Fruit fly (Drosophila melanogaster) whole organism, embryonic: ENCODE results near the gene CG10730.

ENCODE experiments used
- Atf-2 ChIP-seq: fragments of 200-800 bp; sonication (Bioruptor generic); optimal IDR thresholded peaks from 2 replicates; lab custom pipeline; 2016; ENCODE audit warnings: missing biosample characterization, missing genetic modification characterization
- CG11723 ChIP-seq: fragments of 200-800 bp; sonication (Bioruptor generic); optimal IDR thresholded peaks from 2 replicates; lab custom pipeline; 2017; ENCODE audit warnings: missing biosample characterization, mild to moderate bottlenecking, missing genetic modification characterization
- CG12942 ChIP-seq: fragments of 200-800 bp; sonication (Bioruptor generic); optimal IDR thresholded peaks from 3 replicates; lab custom pipeline; 2016; ENCODE audit warnings: missing biosample characterization, missing genetic modification characterization
- CG16779 ChIP-seq: fragments of 200-800 bp; sonication (Bioruptor generic); IDR thresholded peaks from 2 replicates; pipeline ENCODE4 v1.3.6; 2022; ENCODE audit warnings: missing biosample characterization, missing genetic modification characterization
- CG16863 ChIP-seq: fragments of 200-800 bp; sonication (Bioruptor generic); optimal IDR thresholded peaks from 3 replicates; lab custom pipeline; 2016; ENCODE audit warnings: missing biosample characterization, missing genetic modification characterization
- CG17328 ChIP-seq: fragments of 200-800 bp; sonication (Bioruptor generic); IDR thresholded peaks from 2 replicates; pipeline ENCODE4 v1.3.6; 2022; ENCODE audit warnings: missing biosample characterization, missing genetic modification characterization
- CG17912 ChIP-seq: fragments of 200-800 bp; sonication (Bioruptor generic); optimal IDR thresholded peaks from 2 replicates; lab custom pipeline; 2018; ENCODE audit warnings: missing biosample characterization, mild to moderate bottlenecking, missing genetic modification characterization
- CG2199 ChIP-seq: fragments of 200-800 bp; sonication (Bioruptor generic); IDR thresholded peaks from 3 replicates; pipeline ENCODE4 v1.3.6; 2022; ENCODE audit warnings: missing biosample characterization, missing genetic modification characterization
- CG30403 ChIP-seq: fragments of 200-800 bp; sonication (Bioruptor generic); optimal IDR thresholded peaks from 3 replicates; lab custom pipeline; 2016; ENCODE audit warnings: missing biosample characterization, missing genetic modification characterization
- CG32767 ChIP-seq: fragments of 200-800 bp; sonication (Bioruptor generic); IDR thresholded peaks from 2 replicates; pipeline ENCODE4 v1.3.6; 2022; ENCODE audit warnings: missing biosample characterization, missing genetic modification characterization
- CG34224 ChIP-seq: fragments of 200-800 bp; sonication (Bioruptor generic); IDR thresholded peaks from 3 replicates; pipeline ENCODE4 v1.3.6; 2022; ENCODE audit warnings: missing biosample characterization, missing genetic modification characterization; ENCODE audit not compliant: partially characterized antibody
- CG43689 ChIP-seq: fragments of 200-800 bp; sonication (Bioruptor generic); IDR thresholded peaks from 2 replicates; pipeline ENCODE4 v1.3.6; 2022; ENCODE audit warnings: missing biosample characterization, missing genetic modification characterization
- CG4854 ChIP-seq: fragments of 200-800 bp; sonication (Bioruptor generic); optimal IDR thresholded peaks from 2 replicates; lab custom pipeline; 2016; ENCODE audit warnings: missing biosample characterization, missing genetic modification characterization, inconsistent platforms
- CG5953 ChIP-seq: fragments of 200-800 bp; sonication (Bioruptor generic); IDR thresholded peaks from 2 replicates; pipeline ENCODE4 v1.3.6; 2022; ENCODE audit warnings: missing biosample characterization, missing genetic modification characterization
- CG6683 ChIP-seq: fragments of 200-800 bp; sonication (Bioruptor generic); optimal IDR thresholded peaks from 2 replicates; lab custom pipeline; 2017; ENCODE audit warnings: missing biosample characterization, mild to moderate bottlenecking, missing genetic modification characterization, missing genetic modification reagents
- CG8089 ChIP-seq: fragments of 200-800 bp; sonication (Bioruptor generic); optimal IDR thresholded peaks from 3 replicates; lab custom pipeline; 2016; ENCODE audit warnings: missing biosample characterization, missing genetic modification characterization
- CG9215 ChIP-seq: fragments of 200-800 bp; sonication (Bioruptor generic); IDR thresholded peaks from 2 replicates; pipeline ENCODE4 v1.3.6; 2022; ENCODE audit warnings: missing biosample characterization, missing genetic modification characterization
- CG9876 ChIP-seq: fragments of 200-800 bp; sonication (Bioruptor generic); optimal IDR thresholded peaks from 2 replicates; lab custom pipeline; 2016; ENCODE audit warnings: missing biosample characterization, missing genetic modification characterization
- CHES-1-like ChIP-seq: fragments of 200-800 bp; sonication (Bioruptor generic); optimal IDR thresholded peaks from 2 replicates; lab custom pipeline; 2016; ENCODE audit warnings: missing biosample characterization, missing genetic modification characterization
- Med ChIP-seq: fragments of 200-800 bp; sonication (Bioruptor generic); peaks from one replicate; lab custom pipeline; 2016; ENCODE audit warnings: missing biosample characterization, missing genetic modification characterization, mild to moderate bottlenecking, inconsistent platforms, moderate library complexity
- Mes4 ChIP-seq: fragments of 200-800 bp; sonication (Bioruptor generic); optimal IDR thresholded peaks from 2 replicates; lab custom pipeline; 2016; ENCODE audit warnings: missing biosample characterization, missing genetic modification characterization
- NFAT ChIP-seq: fragments of 200-800 bp; sonication (Bioruptor generic); IDR thresholded peaks from 2 replicates; pipeline ENCODE4 v1.3.6; 2022; ENCODE audit warnings: missing biosample characterization, missing genetic modification characterization
- Neu2 ChIP-seq: fragments of 200-800 bp; sonication (Bioruptor generic); optimal IDR thresholded peaks from 3 replicates; lab custom pipeline; 2016; ENCODE audit warnings: missing biosample characterization, missing genetic modification characterization, borderline replicate concordance
- Nf-YB ChIP-seq: fragments of 200-800 bp; sonication (Bioruptor generic); optimal IDR thresholded peaks from 3 replicates; lab custom pipeline; 2019; ENCODE audit warnings: missing biosample characterization, mild to moderate bottlenecking, missing genetic modification characterization, moderate library complexity
- Opbp ChIP-seq: fragments of 200-800 bp; sonication (Bioruptor generic); IDR thresholded peaks from 3 replicates; pipeline ENCODE4 v1.3.6; 2022; ENCODE audit warnings: missing biosample characterization, missing genetic modification characterization; ENCODE audit not compliant: partially characterized antibody
- Rfx ChIP-seq: fragments of 200-800 bp; sonication (Bioruptor generic); IDR thresholded peaks from 2 replicates; pipeline ENCODE4 v1.3.6; 2022; ENCODE audit warnings: missing biosample characterization, missing genetic modification characterization
- Six4 ChIP-seq: fragments of 200-800 bp; sonication (Bioruptor generic); optimal IDR thresholded peaks from 2 replicates; lab custom pipeline; 2016; ENCODE audit warnings: missing biosample characterization, missing genetic modification characterization
- Sox100B ChIP-seq: fragments of 200-800 bp; sonication (Bioruptor generic); optimal IDR thresholded peaks from 3 replicates; lab custom pipeline; 2018; ENCODE audit warnings: missing biosample characterization, mild to moderate bottlenecking, missing genetic modification characterization
- aop ChIP-seq: fragments of 200-800 bp; sonication (Bioruptor generic); IDR thresholded peaks from 2 replicates; pipeline ENCODE4 v1.3.6; 2022; ENCODE audit warnings: missing biosample characterization, missing genetic modification characterization
- cad ChIP-seq: fragments of >200 bp; optimal IDR thresholded peaks from 2 replicates; lab custom pipeline; 2017; ENCODE audit warnings: missing biosample characterization, missing genetic modification characterization
- caup ChIP-seq: fragments of 200-800 bp; sonication (Bioruptor generic); optimal IDR thresholded peaks from 3 replicates; lab custom pipeline; 2017; ENCODE audit warnings: missing biosample characterization, mild to moderate bottlenecking, missing genetic modification characterization, moderate library complexity; ENCODE audit not compliant: severe bottlenecking
- crc ChIP-seq: fragments of 200-800 bp; sonication (Bioruptor generic); optimal IDR thresholded peaks from 2 replicates; lab custom pipeline; 2016; ENCODE audit warnings: missing biosample characterization, missing genetic modification characterization
- disco-r ChIP-seq: fragments of 200-800 bp; sonication (Bioruptor generic); optimal IDR thresholded peaks from 2 replicates; lab custom pipeline; 2016; ENCODE audit warnings: missing biosample characterization, missing genetic modification characterization
- dysf ChIP-seq: fragments of 200-800 bp; sonication (Bioruptor generic); IDR thresholded peaks from 3 replicates; pipeline ENCODE4 v1.3.6; 2022; ENCODE audit warnings: missing biosample characterization, missing genetic modification characterization
- esg ChIP-seq: fragments of 200-800 bp; sonication (Bioruptor generic); conservative IDR thresholded peaks from 2 replicates; pipeline ENCODE4 v1.3.6; 2022; ENCODE audit warnings: missing biosample characterization, missing genetic modification characterization
- jumu ChIP-seq: fragments of 200-800 bp; sonication (Bioruptor generic); optimal IDR thresholded peaks from 3 replicates; lab custom pipeline; 2016; ENCODE audit warnings: missing biosample characterization, missing genetic modification characterization
- lov ChIP-seq, 2 experiments: fragments of 200-800 bp in 1 of 2; fragments of >200 bp in 1 of 2; sonication (Bioruptor generic) in 1 of 2; IDR thresholded peaks in 1 of 2; optimal IDR thresholded peaks in 1 of 2; 2 replicates in 1 of 2; 3 replicates in 1 of 2; pipeline versions ENCODE4 v1.3.6 to Lab custom; 2017 to 2022; ENCODE audit warnings: missing biosample characterization in 1 of 2, missing genetic modification characterization in 1 of 2
- mirr ChIP-seq: fragments of 200-800 bp; sonication (Bioruptor generic); optimal IDR thresholded peaks from 3 replicates; lab custom pipeline; 2018; ENCODE audit warnings: missing biosample characterization, mild to moderate bottlenecking, missing genetic modification characterization
- pfk ChIP-seq: fragments of 200-800 bp; sonication (Bioruptor generic); optimal IDR thresholded peaks from 2 replicates; lab custom pipeline; 2018; ENCODE audit warnings: missing biosample characterization, mild to moderate bottlenecking, missing genetic modification characterization, moderate library complexity
- pzg ChIP-seq: fragments of 200-800 bp; sonication (Bioruptor generic); optimal IDR thresholded peaks from 3 replicates; lab custom pipeline; 2018; ENCODE audit warnings: missing biosample characterization, mild to moderate bottlenecking, missing genetic modification characterization, moderate library complexity
- schlank ChIP-seq: fragments of 200-800 bp; sonication (Bioruptor generic); optimal IDR thresholded peaks from 2 replicates; lab custom pipeline; 2018; ENCODE audit warnings: missing biosample characterization, mild to moderate bottlenecking, missing genetic modification characterization
- sens ChIP-seq: fragments of 200-800 bp; sonication (Bioruptor generic); peaks from one replicate; lab custom pipeline; 2016; ENCODE audit warnings: missing biosample characterization, missing genetic modification characterization
- slou ChIP-seq: fragments of 200-800 bp; sonication (Bioruptor generic); optimal IDR thresholded peaks from 3 replicates; lab custom pipeline; 2016; ENCODE audit warnings: missing biosample characterization, missing genetic modification characterization
- stwl ChIP-seq: fragments of 200-800 bp; sonication (Bioruptor generic); optimal IDR thresholded peaks from 3 replicates; lab custom pipeline; 2018; ENCODE audit warnings: missing biosample characterization, mild to moderate bottlenecking, missing genetic modification characterization, moderate library complexity
- tgo ChIP-seq: fragments of 200-800 bp; sonication (Bioruptor generic); IDR thresholded peaks from 3 replicates; pipeline ENCODE4 v1.3.6; 2022; ENCODE audit warnings: missing biosample characterization, missing genetic modification characterization
- trem ChIP-seq: fragments of 200-800 bp; optimal IDR thresholded peaks from 3 replicates; lab custom pipeline; 2019; ENCODE audit warnings: missing biosample characterization, mild to moderate bottlenecking, missing genetic modification characterization, moderate library complexity
- tx ChIP-seq: fragments of 200-800 bp; sonication (Bioruptor generic); optimal IDR thresholded peaks from 2 replicates; lab custom pipeline; 2016; ENCODE audit warnings: missing biosample characterization, missing genetic modification characterization
- wdn ChIP-seq: fragments of 200-800 bp; sonication (Bioruptor generic); IDR thresholded peaks from 2 replicates; pipeline ENCODE4 v1.3.6; 2022; ENCODE audit warnings: missing biosample characterization, missing genetic modification characterization
- wek ChIP-seq: fragments of 200-800 bp; sonication (Bioruptor generic); optimal IDR thresholded peaks from 3 replicates; lab custom pipeline; 2018; ENCODE audit warnings: missing biosample characterization, mild to moderate bottlenecking, missing genetic modification characterization, moderate library complexity
- zfh1 ChIP-seq: fragments of 200-800 bp; sonication (Bioruptor generic); IDR thresholded peaks from 3 replicates; pipeline ENCODE4 v1.3.6; 2022; ENCODE audit warnings: missing biosample characterization, missing genetic modification characterization

CG10730 gene

dm6 chr2L:20082965-20083855, 11.2 kb upstream of the CG10730 start (continued):
- no peak for TF ChIP-seq Atf-2
- TF ChIP-seq pfk (GFP tag; lab: Kevin White, UChicago), result no peak
- TF ChIP-seq CG16779, result no peak
- no peak for TF ChIP-seq Nf-YB (GFP tag; lab: Kevin White, UChicago)
- 0 out of 3 replicates have a peak, but pooled peaks have one; percentile 26 for TF ChIP-seq CG34224 (GFP tag; lab: Robert Waterston, UW)
- no peak for TF ChIP-seq CG32767 (GFP tag; lab: Robert Waterston, UW)
- TF ChIP-seq CG6683 (GFP tag; lab: Kevin White, UChicago), result no peak
- peak; percentile 50 for TF ChIP-seq dysf (GFP tag; lab: Robert Waterston, UW)
- TF ChIP-seq CG11723 (GFP tag; lab: Kevin White, UChicago), result no peak
- no peak for TF ChIP-seq CG16863 (GFP tag; lab: Kevin White, UChicago)
- TF ChIP-seq trem, result no peak
- TF ChIP-seq cad, result no peak
- TF ChIP-seq CG9215, result no peak
- no peak for TF ChIP-seq Six4
- TF ChIP-seq Med, result peak; percentile 81
- TF ChIP-seq schlank, result no peak
- no peak for TF ChIP-seq lov (optimal IDR thresholded peaks at IDR 0.05; lab: Kevin White, UChicago)
- no peak for TF ChIP-seq lov (GFP tag; IDR thresholded peaks at IDR 0.05; lab: Robert Waterston, UW)
- TF ChIP-seq slou (GFP tag; lab: Kevin White, UChicago), result no peak
- TF ChIP-seq CG4854 (GFP tag; lab: Kevin White, UChicago), result no peak
- no peak for TF ChIP-seq Neu2 (GFP tag; lab: Kevin White, UChicago)
- no peak for TF ChIP-seq pzg (GFP tag; lab: Kevin White, UChicago)
- TF ChIP-seq tx, result no peak
- peak; percentile 71 for TF ChIP-seq sens (GFP tag; lab: Kevin White, UChicago)
- no peak for TF ChIP-seq wek (GFP tag; lab: Kevin White, UChicago)
- TF ChIP-seq aop (GFP tag; lab: Robert Waterston, UW), result no peak
- TF ChIP-seq Rfx (GFP tag; lab: Robert Waterston, UW), result 0 out of 2 replicates have a peak, but pooled peaks have one; percentile 33
- TF ChIP-seq CG17912 (GFP tag; lab: Kevin White, UChicago), result peak; percentile 2
- TF ChIP-seq CG5953 (GFP tag; lab: Robert Waterston, UW), result peak; percentile 34; the same call in 1 of the 2 replicates
- TF ChIP-seq tgo (GFP tag; lab: Robert Waterston, UW), result no peak
- no peak for TF ChIP-seq CHES-1-like (GFP tag; lab: Kevin White, UChicago)
- TF ChIP-seq CG9876, result no peak
- TF ChIP-seq Sox100B (GFP tag; lab: Kevin White, UChicago), result no peak
- no peak for TF ChIP-seq Opbp (GFP tag; lab: Robert Waterston, UW)
- peak; percentile 48 for TF ChIP-seq mirr (GFP tag; lab: Kevin White, UChicago)
- TF ChIP-seq jumu (GFP tag; lab: Kevin White, UChicago), result no peak
- TF ChIP-seq zfh1, result no peak
- no peak for TF ChIP-seq NFAT
- TF ChIP-seq CG8089, result no peak
- TF ChIP-seq disco-r (GFP tag; lab: Kevin White, UChicago), result no peak
- TF ChIP-seq CG2199, result no peak; the same call in 2 of the 3 replicates
- TF ChIP-seq CG30403, result peak; percentile 6
- peak; percentile 12 for TF ChIP-seq crc
- TF ChIP-seq caup (GFP tag; lab: Kevin White, UChicago), result no peak
- no peak for TF ChIP-seq wdn (GFP tag; lab: Robert Waterston, UW)
- no peak for TF ChIP-seq CG17328 (GFP tag; lab: Robert Waterston, UW)
- no peak for TF ChIP-seq esg (GFP tag; lab: Robert Waterston, UW)
- TF ChIP-seq CG12942 (GFP tag; lab: Kevin White, UChicago), result no peak
- no peak for TF ChIP-seq CG43689
- TF ChIP-seq Mes4, result no peak
- TF ChIP-seq stwl, result no peak
